Worm (Caenorhabditis elegans) whole organism, young adult: ENCODE measurements around the gene clc-6.

Source experiments
- F57C9.4 ChIP-seq: sonication (generic microtip); optimal IDR thresholded peaks from 2 replicates; lab custom pipeline; 2017; ENCODE audit warnings: mild to moderate bottlenecking, missing genetic modification characterization, missing compliant biosample characterization
- aptf-2 ChIP-seq: fragments of 200-800 bp; sonication (Bioruptor generic); conservative IDR thresholded peaks from 2 replicates; pipeline ENCODE4 v1.3.6; 2022; ENCODE audit warnings: missing genetic modification reagents, missing genetic modification characterization, missing compliant biosample characterization
- atf-7 ChIP-seq: sonication (generic microtip); optimal IDR thresholded peaks from 2 replicates; lab custom pipeline; 2017; ENCODE audit warnings: mild to moderate bottlenecking, missing genetic modification characterization, missing compliant biosample characterization
- bed-2 ChIP-seq: fragments of 200-800 bp; sonication (Bioruptor generic); IDR thresholded peaks from 2 replicates; pipeline ENCODE4 v1.3.6; 2022; ENCODE audit warnings: missing genetic modification reagents, missing genetic modification characterization, missing compliant biosample characterization
- him-1 ChIP-seq: sonication (generic microtip); optimal IDR thresholded peaks from 2 replicates; lab custom pipeline; 2016; ENCODE audit warnings: missing genotype, missing genetic modification reagents, missing genetic modification characterization, missing compliant biosample characterization
- lag-1 ChIP-seq: fragments of 200-800 bp; sonication (Bioruptor generic); IDR thresholded peaks from 2 replicates; pipeline ENCODE4 v1.3.6; 2022; ENCODE audit warnings: missing genetic modification reagents, missing genetic modification characterization, missing compliant biosample characterization
- let-607 ChIP-seq, 2 experiments: fragments of 200-800 bp in 1 of 2; sonication (Bioruptor generic) in 1 of 2; sonication (generic microtip) in 1 of 2; optimal IDR thresholded peaks; 2 replicates each; lab custom pipeline; 2016 to 2018; ENCODE audit warnings: mild to moderate bottlenecking in 2 of 2, missing compliant biosample characterization in 2 of 2, missing genetic modification characterization in 2 of 2, moderate library complexity in 2 of 2, missing genotype in 1 of 2
- lin-35 ChIP-seq, 3 experiments: fragments of 150-350 bp in 2 of 3; sonication (generic microtip) in 1 of 3; optimal IDR thresholded peaks; 2 replicates each; lab custom pipeline; 2014 to 2018; ENCODE audit warnings: missing biosample characterization in 3 of 3, missing genetic modification characterization in 3 of 3, missing genetic modification reagents in 3 of 3
- lin-40 ChIP-seq: sonication (generic microtip); optimal IDR thresholded peaks from 2 replicates; lab custom pipeline; 2016; ENCODE audit warnings: missing genetic modification characterization, mild to moderate bottlenecking, missing compliant biosample characterization, missing genotype, missing genetic modification reagents
- nfya-1 ChIP-seq: sonication (generic microtip); optimal IDR thresholded peaks from 2 replicates; lab custom pipeline; 2017; ENCODE audit warnings: antibody characterized with exemption, missing compliant biosample characterization, missing genetic modification characterization, borderline replicate concordance; ENCODE audit not compliant: insufficient read depth
- pha-4 ChIP-seq: fragments of 150-350 bp; sonication (generic microtip); optimal IDR thresholded peaks from 2 replicates; lab custom pipeline; 2014; ENCODE audit warnings: missing biosample characterization, missing genetic modification reagents, missing genetic modification characterization
- sdz-38 ChIP-seq: sonication (generic microtip); optimal IDR thresholded peaks from 2 replicates; lab custom pipeline; 2016; ENCODE audit warnings: missing genotype, missing genetic modification characterization, missing compliant biosample characterization
- unc-62 ChIP-seq: fragments of 150-350 bp; optimal IDR thresholded peaks from 2 replicates; lab custom pipeline; 2014; ENCODE audit warnings: missing biosample characterization, missing genetic modification reagents, missing genetic modification characterization
- ztf-6 ChIP-seq: fragments of 200-800 bp; sonication (Bioruptor generic); IDR thresholded peaks from 2 replicates; pipeline ENCODE4 v1.3.6; 2022; ENCODE audit warnings: missing genetic modification reagents, missing genetic modification characterization, missing compliant biosample characterization

ce11 chrV:11204452-11204851, 8.4 kb upstream of the clc-6 start:
- no peak for TF ChIP-seq lin-40 (tag; lab: Kevin White, UChicago)
- TF ChIP-seq aptf-2 (GFP tag; lab: Robert Waterston, UW): no peak
- TF ChIP-seq pha-4 (tag; lab: Kevin White, UChicago): no peak
- no peak for TF ChIP-seq ztf-6
- TF ChIP-seq unc-62 (GFP tag; lab: Kevin White, UChicago): no peak
- TF ChIP-seq nfya-1 (tag; lab: Kevin White, UChicago): no peak
- TF ChIP-seq sdz-38 (tag; lab: Kevin White, UChicago): no peak
- no peak for TF ChIP-seq F57C9.4 (tag; lab: Kevin White, UChicago)
- TF ChIP-seq him-1 (tag; lab: Kevin White, UChicago): no peak
- TF ChIP-seq lag-1: no peak
- no peak for TF ChIP-seq lin-35 (GFP tag; optimal IDR thresholded peaks at IDR 0.05; lab: Kevin White, UChicago)
- TF ChIP-seq atf-7 (tag; lab: Kevin White, UChicago): no peak
- TF ChIP-seq let-607 (tag; optimal IDR thresholded peaks at IDR 0.05; lab: Kevin White, UChicago): no peak
- TF ChIP-seq bed-2 (GFP tag; lab: Robert Waterston, UW): no peak
